Fruit fly (Drosophila melanogaster) whole organism, embryonic: ENCODE results near the gene SKIP.

ENCODE experiments used
- BEAF-32 ChIP-seq: fragments of 200-800 bp; sonication (Bioruptor generic); optimal IDR thresholded peaks from 3 replicates; lab custom pipeline; 2017; ENCODE audit warnings: missing biosample characterization, missing genetic modification characterization, mild to moderate bottlenecking, moderate library complexity, missing genetic modification reagents
- Bgb ChIP-seq: fragments of 200-800 bp; sonication (Bioruptor generic); IDR thresholded peaks from 2 replicates; pipeline ENCODE4 v1.3.6; 2022; ENCODE audit warnings: missing biosample characterization, missing genetic modification characterization; ENCODE audit not compliant: partially characterized antibody
- CG10366 ChIP-seq: fragments of 200-800 bp; sonication (Bioruptor generic); IDR thresholded peaks from 2 replicates; pipeline ENCODE4 v1.3.6; 2022; ENCODE audit warnings: missing biosample characterization, missing genetic modification characterization
- CG11093 ChIP-seq: fragments of 200-800 bp; sonication (Bioruptor generic); IDR thresholded peaks from 3 replicates; pipeline ENCODE4 v1.3.6; 2022; ENCODE audit warnings: missing biosample characterization, missing genetic modification characterization
- CG12155 ChIP-seq: fragments of 200-800 bp; sonication (Bioruptor generic); optimal IDR thresholded peaks from 3 replicates; lab custom pipeline; 2016; ENCODE audit warnings: missing biosample characterization, missing genetic modification characterization
- CG12219 ChIP-seq: fragments of 200-800 bp; sonication (Bioruptor generic); optimal IDR thresholded peaks from 3 replicates; lab custom pipeline; 2018; ENCODE audit warnings: missing biosample characterization, mild to moderate bottlenecking, missing genetic modification characterization
- CG1233 ChIP-seq: fragments of 200-800 bp; sonication (Bioruptor generic); optimal IDR thresholded peaks from 4 replicates; lab custom pipeline; 2018; ENCODE audit warnings: missing biosample characterization, mild to moderate bottlenecking, missing genetic modification characterization
- CG13123 ChIP-seq: fragments of 200-800 bp; sonication (Bioruptor generic); optimal IDR thresholded peaks from 2 replicates; lab custom pipeline; 2016; ENCODE audit warnings: missing biosample characterization, missing genetic modification characterization
- CG13894 ChIP-seq: fragments of 200-800 bp; sonication (Bioruptor generic); optimal IDR thresholded peaks from 3 replicates; lab custom pipeline; 2018; ENCODE audit warnings: missing biosample characterization, mild to moderate bottlenecking, missing genetic modification characterization, moderate library complexity
- CG14965 ChIP-seq: fragments of 200-800 bp; sonication (Bioruptor generic); optimal IDR thresholded peaks from 2 replicates; lab custom pipeline; 2016; ENCODE audit warnings: missing biosample characterization, missing genetic modification characterization, borderline replicate concordance
- CG16815 ChIP-seq: fragments of 200-800 bp; sonication (Bioruptor generic); optimal IDR thresholded peaks from 3 replicates; lab custom pipeline; 2017; ENCODE audit warnings: missing biosample characterization, mild to moderate bottlenecking, missing genetic modification characterization
- CG17912 ChIP-seq: fragments of 200-800 bp; sonication (Bioruptor generic); optimal IDR thresholded peaks from 2 replicates; lab custom pipeline; 2018; ENCODE audit warnings: missing biosample characterization, mild to moderate bottlenecking, missing genetic modification characterization
- CG2712 ChIP-seq: fragments of 200-800 bp; optimal IDR thresholded peaks from 3 replicates; lab custom pipeline; 2019; ENCODE audit warnings: missing biosample characterization, mild to moderate bottlenecking, missing genetic modification characterization, moderate library complexity
- CG30431 ChIP-seq: fragments of 200-800 bp; sonication (Bioruptor generic); optimal IDR thresholded peaks from 2 replicates; lab custom pipeline; 2017; ENCODE audit warnings: missing biosample characterization, missing genetic modification characterization
- CG31388 ChIP-seq: fragments of 200-800 bp; sonication (Bioruptor generic); optimal IDR thresholded peaks from 2 replicates; lab custom pipeline; 2016; ENCODE audit warnings: missing biosample characterization, missing genetic modification characterization
- CG3407 ChIP-seq: fragments of 200-800 bp; sonication (Bioruptor generic); optimal IDR thresholded peaks from 2 replicates; lab custom pipeline; 2018; ENCODE audit warnings: missing biosample characterization, mild to moderate bottlenecking, missing genetic modification characterization
- CG4404 ChIP-seq: fragments of 200-800 bp; sonication (Bioruptor generic); IDR thresholded peaks from 2 replicates; pipeline ENCODE4 v1.3.6; 2022; ENCODE audit warnings: missing biosample characterization, missing genetic modification characterization
- CG4707 ChIP-seq: fragments of 200-800 bp; sonication (Bioruptor generic); optimal IDR thresholded peaks from 2 replicates; lab custom pipeline; 2018; ENCODE audit warnings: missing biosample characterization, mild to moderate bottlenecking, missing genetic modification characterization, moderate library complexity
- CG5180 ChIP-seq: fragments of 200-800 bp; sonication (Bioruptor generic); optimal IDR thresholded peaks from 3 replicates; lab custom pipeline; 2017; ENCODE audit warnings: missing biosample characterization, missing genetic modification characterization, mild to moderate bottlenecking, moderate library complexity, missing genetic modification reagents
- CG6791 ChIP-seq: fragments of 200-800 bp; sonication (Bioruptor generic); IDR thresholded peaks from 3 replicates; pipeline ENCODE4 v1.3.6; 2022; ENCODE audit warnings: missing biosample characterization, missing genetic modification characterization; ENCODE audit not compliant: partially characterized antibody
- CG6854 ChIP-seq: fragments of 200-800 bp; sonication (Bioruptor generic); optimal IDR thresholded peaks from 3 replicates; lab custom pipeline; 2017; ENCODE audit warnings: missing biosample characterization, mild to moderate bottlenecking, missing genetic modification characterization
- CG7357 ChIP-seq: fragments of 200-800 bp; sonication (Bioruptor generic); IDR thresholded peaks from 3 replicates; pipeline ENCODE4 v1.3.6; 2022; ENCODE audit warnings: missing biosample characterization, missing genetic modification characterization
- CG7745 ChIP-seq: fragments of 200-800 bp; sonication (Bioruptor generic); optimal IDR thresholded peaks from 2 replicates; lab custom pipeline; 2018; ENCODE audit warnings: missing biosample characterization, mild to moderate bottlenecking, missing genetic modification characterization, moderate library complexity
- CrebB ChIP-seq: fragments of 200-800 bp; sonication (Bioruptor generic); optimal IDR thresholded peaks from 3 replicates; lab custom pipeline; 2018; ENCODE audit warnings: missing biosample characterization, mild to moderate bottlenecking, missing genetic modification characterization
- D19A ChIP-seq: fragments of 200-800 bp; optimal IDR thresholded peaks from 3 replicates; lab custom pipeline; 2019; ENCODE audit warnings: missing biosample characterization, mild to moderate bottlenecking, missing genetic modification characterization, moderate library complexity
- Doc2 ChIP-seq: fragments of 200-800 bp; sonication (Bioruptor generic); IDR thresholded peaks from 2 replicates; pipeline ENCODE4 v1.3.6; 2022; ENCODE audit warnings: missing biosample characterization, missing genetic modification characterization
- E2f1 ChIP-seq: fragments of 200-800 bp; sonication (Bioruptor generic); IDR thresholded peaks from 2 replicates; pipeline ENCODE4 v1.3.6; 2022; ENCODE audit warnings: missing biosample characterization, missing genetic modification characterization
- GATAe ChIP-seq: fragments of 200-800 bp; sonication (Bioruptor generic); conservative IDR thresholded peaks from 2 replicates; pipeline ENCODE4 v1.3.6; 2022; ENCODE audit warnings: missing biosample characterization, missing genetic modification characterization
- Hmr ChIP-seq: fragments of 200-800 bp; sonication (Bioruptor generic); optimal IDR thresholded peaks from 3 replicates; lab custom pipeline; 2017; ENCODE audit warnings: mild to moderate bottlenecking, missing biosample characterization, missing genetic modification reagents, missing genetic modification characterization
- Hr3 ChIP-seq: fragments of 200-800 bp; sonication (Bioruptor generic); optimal IDR thresholded peaks from 3 replicates; lab custom pipeline; 2016; ENCODE audit warnings: missing biosample characterization, missing genetic modification characterization
- Mad ChIP-seq: fragments of 200-800 bp; sonication (Bioruptor generic); optimal IDR thresholded peaks from 2 replicates; lab custom pipeline; 2016; ENCODE audit warnings: missing biosample characterization, missing genetic modification characterization
- Med ChIP-seq: fragments of 200-800 bp; sonication (Bioruptor generic); peaks from one replicate; lab custom pipeline; 2016; ENCODE audit warnings: missing biosample characterization, missing genetic modification characterization, mild to moderate bottlenecking, inconsistent platforms, moderate library complexity
- Meics ChIP-seq: fragments of 200-800 bp; sonication (Bioruptor generic); optimal IDR thresholded peaks from 2 replicates; lab custom pipeline; 2017; ENCODE audit warnings: missing biosample characterization, mild to moderate bottlenecking, missing genetic modification characterization
- Rfx ChIP-seq: fragments of 200-800 bp; sonication (Bioruptor generic); IDR thresholded peaks from 2 replicates; pipeline ENCODE4 v1.3.6; 2022; ENCODE audit warnings: missing biosample characterization, missing genetic modification characterization
- Side ChIP-seq: fragments of 200-800 bp; sonication (Bioruptor generic); optimal IDR thresholded peaks from 2 replicates; lab custom pipeline; 2016; ENCODE audit warnings: missing biosample characterization, missing genetic modification characterization
- Vsx1 ChIP-seq: fragments of 200-800 bp; sonication (Bioruptor generic); optimal IDR thresholded peaks from 2 replicates; lab custom pipeline; 2017; ENCODE audit warnings: missing biosample characterization, mild to moderate bottlenecking, missing genetic modification characterization, missing genetic modification reagents
- amos ChIP-seq: fragments of 200-800 bp; sonication (Bioruptor generic); IDR thresholded peaks from 2 replicates; pipeline ENCODE4 v1.3.6; 2022; ENCODE audit warnings: missing biosample characterization, missing genetic modification characterization; ENCODE audit not compliant: partially characterized antibody
- chm ChIP-seq: fragments of 200-800 bp; sonication (Bioruptor generic); IDR thresholded peaks from 2 replicates; pipeline ENCODE4 v1.3.6; 2022; ENCODE audit warnings: missing biosample characterization, missing genetic modification characterization
- crol ChIP-seq: fragments of 200-800 bp; sonication (Bioruptor generic); IDR thresholded peaks from 2 replicates; pipeline ENCODE4 v1.3.6; 2022; ENCODE audit warnings: missing biosample characterization, missing genetic modification characterization
- exex ChIP-seq: fragments of 200-800 bp; sonication (Bioruptor generic); optimal IDR thresholded peaks from 4 replicates; lab custom pipeline; 2018; ENCODE audit warnings: missing biosample characterization, mild to moderate bottlenecking, missing genetic modification characterization, moderate library complexity
- fd102C ChIP-seq: fragments of 200-800 bp; sonication (Bioruptor generic); optimal IDR thresholded peaks from 2 replicates; lab custom pipeline; 2018; ENCODE audit warnings: missing biosample characterization, mild to moderate bottlenecking, missing genetic modification characterization, moderate library complexity
- ftz-f1 ChIP-seq: fragments of 200-800 bp; sonication (Bioruptor generic); optimal IDR thresholded peaks from 2 replicates; lab custom pipeline; 2016; ENCODE audit warnings: missing biosample characterization, missing genetic modification characterization
- gem ChIP-seq: fragments of 200-800 bp; sonication (Bioruptor generic); optimal IDR thresholded peaks from 2 replicates; lab custom pipeline; 2019; ENCODE audit warnings: missing biosample characterization, mild to moderate bottlenecking, missing genetic modification characterization, moderate library complexity
- kay ChIP-seq: fragments of 200-800 bp; sonication (Bioruptor generic); optimal IDR thresholded peaks from 2 replicates; lab custom pipeline; 2016; ENCODE audit warnings: missing biosample characterization, missing genetic modification characterization
- luna ChIP-seq: fragments of 200-800 bp; sonication (Bioruptor generic); optimal IDR thresholded peaks from 2 replicates; lab custom pipeline; 2016; ENCODE audit warnings: missing biosample characterization, missing genetic modification characterization
- peb ChIP-seq: fragments of 200-800 bp; sonication (Bioruptor generic); IDR thresholded peaks from 2 replicates; pipeline ENCODE4 v1.3.6; 2022; ENCODE audit warnings: missing biosample characterization, missing genetic modification characterization
- ro ChIP-seq: fragments of 200-800 bp; sonication (Bioruptor generic); IDR thresholded peaks from 2 replicates; pipeline ENCODE4 v1.3.6; 2022; ENCODE audit warnings: missing biosample characterization, missing genetic modification characterization
- ssp ChIP-seq: fragments of 200-800 bp; sonication (Bioruptor generic); IDR thresholded peaks from 2 replicates; pipeline ENCODE4 v1.3.6; 2022; ENCODE audit warnings: missing biosample characterization, missing genetic modification characterization
- tio ChIP-seq: fragments of 200-800 bp; sonication (Bioruptor generic); optimal IDR thresholded peaks from 2 replicates; lab custom pipeline; 2017; ENCODE audit warnings: missing biosample characterization, missing genetic modification characterization, inconsistent platforms
- tll ChIP-seq, 2 experiments: fragments of 200-800 bp in 1 of 2; fragments of >200 bp in 1 of 2; sonication (Bioruptor generic) in 1 of 2; optimal IDR thresholded peaks; 2 replicates each; lab custom pipeline; 2017 to 2019; ENCODE audit warnings: missing biosample characterization in 2 of 2, missing genetic modification characterization in 2 of 2, mild to moderate bottlenecking in 1 of 2, moderate library complexity in 1 of 2

Gene SKIP

dm6 chr3R:22260675-22261461, 127.2 kb downstream of the SKIP start (continued):
- TF ChIP-seq CG3407 (GFP tag; lab: Kevin White, UChicago) (peak; percentile 3), ssp (GFP tag; lab: Robert Waterston, UW) (no peak), CG30431 (GFP tag; lab: Kevin White, UChicago) (no peak), gem (tag; lab: Kevin White, UChicago) (peak; percentile 52), amos (GFP tag; lab: Robert Waterston, UW) (no peak), CG7357 (GFP tag; lab: Robert Waterston, UW) (no peak), CG12155 (GFP tag; lab: Kevin White, UChicago) (no peak), CG6854 (GFP tag; lab: Kevin White, UChicago) (no peak), CG16815 (GFP tag; lab: Kevin White, UChicago) (no peak), CG5180 (GFP tag; lab: Kevin White, UChicago) (no peak), D19A (tag; lab: Kevin White, UChicago) (no peak), fd102C (no peak), CG4707 (GFP tag; lab: Kevin White, UChicago) (no peak), peb (GFP tag; lab: Robert Waterston, UW) (no peak), CG7745 (tag; lab: Kevin White, UChicago) (no peak), Vsx1 (GFP tag; lab: Kevin White, UChicago) (no peak), GATAe (GFP tag; lab: Robert Waterston, UW) (no peak), Bgb (no peak), Meics (GFP tag; lab: Kevin White, UChicago) (no peak), CG11093 (GFP tag; lab: Robert Waterston, UW) (no peak), CG13123 (GFP tag; lab: Kevin White, UChicago) (no peak), chm (GFP tag; lab: Robert Waterston, UW) (no peak), Hr3 (GFP tag; lab: Kevin White, UChicago) (no peak), CG2712 (tag; lab: Kevin White, UChicago) (peak; percentile 52), Mad (no peak), ro (GFP tag; lab: Robert Waterston, UW) (no peak), crol (GFP tag; lab: Robert Waterston, UW) (peak; percentile 76), luna (GFP tag; lab: Kevin White, UChicago) (no peak), tio (GFP tag; lab: Kevin White, UChicago) (no peak), CrebB (tag; lab: Kevin White, UChicago) (no peak), E2f1 (GFP tag; lab: Robert Waterston, UW) (no peak), Doc2 (no peak), Side (no peak), CG1233 (no peak), CG17912 (GFP tag; lab: Kevin White, UChicago) (no peak), Hmr (GFP tag; lab: Kevin White, UChicago) (no peak), BEAF-32 (GFP tag; lab: Kevin White, UChicago) (no peak), CG12219 (GFP tag; lab: Kevin White, UChicago) (no peak), tll (GFP tag; optimal IDR thresholded peaks at IDR 0.05; lab: Kevin White, UChicago) (no peak), CG6791 (no peak), exex (tag; lab: Kevin White, UChicago) (no peak), CG13894 (tag; lab: Kevin White, UChicago) (no peak), Med (peak; percentile 29), kay (GFP tag; lab: Kevin White, UChicago) (no peak), ftz-f1 (no peak), CG31388 (GFP tag; lab: Kevin White, UChicago) (no peak), CG10366 (GFP tag; lab: Robert Waterston, UW) (no peak), CG14965 (GFP tag; lab: Kevin White, UChicago) (no peak), Rfx (GFP tag; lab: Robert Waterston, UW) (peak; percentile 42), CG4404 (GFP tag; lab: Robert Waterston, UW) (no peak)
